Fruit fly (Drosophila melanogaster) whole organism, wandering third instar larva: Measurements from ENCODE around the gene CG10959.

Experiments used
- Abd-B ChIP-seq: fragments of >200 bp; optimal IDR thresholded peaks from 2 replicates; lab custom pipeline; 2017; ENCODE audit warnings: missing biosample characterization, missing genetic modification characterization
- CrebA ChIP-seq: fragments of 200-800 bp; sonication (Bioruptor generic); optimal IDR thresholded peaks from 2 replicates; lab custom pipeline; 2016; ENCODE audit warnings: missing biosample characterization, mild to moderate bottlenecking, missing genetic modification characterization, borderline replicate concordance
- sage ChIP-seq: fragments of 200-800 bp; sonication (Bioruptor generic); optimal IDR thresholded peaks from 2 replicates; lab custom pipeline; 2016; ENCODE audit warnings: missing biosample characterization, mild to moderate bottlenecking, missing genetic modification characterization
- sv ChIP-seq: fragments of 200-800 bp; sonication (Bioruptor generic); optimal IDR thresholded peaks from 3 replicates; lab custom pipeline; 2016; ENCODE audit warnings: missing biosample characterization, missing genetic modification characterization

DNA sequence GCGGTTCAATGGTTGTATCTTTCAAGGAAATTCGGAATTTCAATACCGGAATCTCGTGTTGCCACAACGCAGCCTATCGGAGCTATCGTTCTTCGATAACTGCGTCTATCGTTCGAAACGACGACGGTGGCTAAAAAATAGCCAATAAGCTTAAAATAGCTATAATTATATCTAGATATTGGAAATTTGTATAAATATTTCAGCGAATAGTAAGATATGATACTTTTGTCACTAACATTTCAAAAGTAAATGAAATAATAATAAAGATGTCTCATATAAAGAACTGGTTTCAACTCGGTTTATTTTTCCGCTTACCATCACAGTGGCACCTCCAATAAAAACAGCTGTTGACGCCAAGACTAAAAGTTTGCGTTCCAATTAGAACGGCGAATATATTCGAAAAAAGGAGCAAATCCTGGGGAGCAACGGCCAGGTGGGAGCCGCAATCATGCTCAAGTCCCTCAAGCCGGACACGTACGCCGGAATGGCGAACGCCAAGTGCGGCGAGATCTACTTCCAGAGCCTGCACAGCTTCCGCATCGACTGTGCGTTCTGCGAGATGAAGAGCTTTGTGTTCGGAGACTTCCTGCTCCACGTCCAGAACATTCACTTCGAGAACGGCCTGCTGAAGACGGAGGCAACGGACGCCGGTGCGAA is 3.0 kb upstream of the CG10959 start, which contains the start of the genes alpha-PheRS and CG2129:
- TF ChIP-seq sage (GFP tag; lab: Kevin White, UChicago) = no peak
- TF ChIP-seq CrebA (GFP tag; lab: Kevin White, UChicago) = no peak
- no peak for TF ChIP-seq sv (GFP tag; lab: Kevin White, UChicago)
- TF ChIP-seq Abd-B (GFP tag; lab: Kevin White, UChicago) = no peak
